Worm (Caenorhabditis elegans) whole organism, late embryonic: ENCODE results near the gene F20G2.2.
A peak's percentile ranks its signal among the peaks of the same experiment; 100 is the strongest.

Experiments used
- C08G9.2 ChIP-seq: sonication (generic microtip); optimal IDR thresholded peaks from 2 replicates; lab custom pipeline; 2016; ENCODE audit warnings: mild to moderate bottlenecking, missing genetic modification characterization, moderate library complexity, missing compliant biosample characterization
- F13H6.1 ChIP-seq: sonication (generic microtip); optimal IDR thresholded peaks from 2 replicates; lab custom pipeline; 2016; ENCODE audit warnings: missing genetic modification characterization, missing compliant biosample characterization
- K02D7.2 ChIP-seq: sonication (generic microtip); optimal IDR thresholded peaks from 2 replicates; lab custom pipeline; 2017; ENCODE audit warnings: mild to moderate bottlenecking, missing genetic modification characterization, missing compliant biosample characterization
- K09A11.1 ChIP-seq: sonication (generic microtip); optimal IDR thresholded peaks from 2 replicates; lab custom pipeline; 2017; ENCODE audit warnings: antibody characterized with exemption, mild to moderate bottlenecking, missing genetic modification characterization, missing compliant biosample characterization; ENCODE audit not compliant: insufficient read depth
- T23F11.4 ChIP-seq: fragments of 200-800 bp; sonication (Bioruptor generic); optimal IDR thresholded peaks from 2 replicates; lab custom pipeline; 2018; ENCODE audit warnings: mild to moderate bottlenecking, missing genetic modification characterization, missing compliant biosample characterization
- Y22D7AL.16 ChIP-seq: sonication (generic microtip); optimal IDR thresholded peaks from 2 replicates; lab custom pipeline; 2016; ENCODE audit warnings: missing genetic modification characterization, missing compliant biosample characterization
- ceh-14 ChIP-seq: sonication (generic microtip); optimal IDR thresholded peaks from 2 replicates; lab custom pipeline; 2016; ENCODE audit warnings: missing genotype, missing genetic modification characterization, missing compliant biosample characterization
- ceh-18 ChIP-seq: sonication (generic microtip); optimal IDR thresholded peaks from 2 replicates; lab custom pipeline; 2016; ENCODE audit warnings: missing genetic modification characterization, missing compliant biosample characterization
- ceh-19 ChIP-seq: fragments of 200-800 bp; sonication (Bioruptor generic); optimal IDR thresholded peaks from 2 replicates; lab custom pipeline; 2018; ENCODE audit warnings: mild to moderate bottlenecking, missing genetic modification characterization, missing compliant biosample characterization
- ceh-24 ChIP-seq: sonication (generic microtip); optimal IDR thresholded peaks from 2 replicates; lab custom pipeline; 2016; ENCODE audit warnings: mild to moderate bottlenecking, missing genetic modification characterization, missing compliant biosample characterization
- ceh-45 ChIP-seq: fragments of 200-800 bp; sonication (Bioruptor generic); IDR thresholded peaks from 2 replicates; pipeline ENCODE4 v1.3.6; 2022; ENCODE audit warnings: missing genetic modification reagents, missing genetic modification characterization, missing compliant biosample characterization
- ceh-48 ChIP-seq: sonication (generic microtip); optimal IDR thresholded peaks from 2 replicates; lab custom pipeline; 2016; ENCODE audit warnings: missing genetic modification characterization, inconsistent platforms, missing compliant biosample characterization
- ceh-6 ChIP-seq: fragments of 200-800 bp; sonication (Bioruptor generic); optimal IDR thresholded peaks from 2 replicates; lab custom pipeline; 2018; ENCODE audit warnings: mild to moderate bottlenecking, missing genetic modification characterization, missing compliant biosample characterization
- ceh-9 ChIP-seq: sonication (generic microtip); optimal IDR thresholded peaks from 2 replicates; lab custom pipeline; 2016; ENCODE audit warnings: mild to moderate bottlenecking, missing genetic modification characterization, inconsistent platforms, missing compliant biosample characterization
- dmd-4 ChIP-seq: sonication (generic microtip); optimal IDR thresholded peaks from 2 replicates; lab custom pipeline; 2016; ENCODE audit warnings: borderline replicate concordance, missing genetic modification characterization, missing compliant biosample characterization
- elt-4 ChIP-seq: sonication (generic microtip); optimal IDR thresholded peaks from 2 replicates; lab custom pipeline; 2016; ENCODE audit warnings: missing genetic modification characterization, missing compliant biosample characterization
- fax-1 ChIP-seq: sonication (generic microtip); optimal IDR thresholded peaks from 2 replicates; lab custom pipeline; 2016; ENCODE audit warnings: missing genotype, missing genetic modification characterization, missing compliant biosample characterization
- fkh-10 ChIP-seq: fragments of 150-350 bp; optimal IDR thresholded peaks from 2 replicates; lab custom pipeline; 2014; ENCODE audit warnings: missing biosample characterization, missing genetic modification reagents, missing genetic modification characterization
- fkh-6 ChIP-seq: sonication (generic microtip); optimal IDR thresholded peaks from 2 replicates; lab custom pipeline; 2016; ENCODE audit warnings: missing genetic modification characterization, missing compliant biosample characterization
- hlh-13 ChIP-seq: fragments of 200-800 bp; sonication (Bioruptor generic); optimal IDR thresholded peaks from 2 replicates; lab custom pipeline; 2018; ENCODE audit warnings: mild to moderate bottlenecking, missing genetic modification characterization, missing compliant biosample characterization
- hlh-15 ChIP-seq: sonication (generic microtip); optimal IDR thresholded peaks from 2 replicates; lab custom pipeline; 2016; ENCODE audit warnings: missing genetic modification characterization, missing compliant biosample characterization
- hlh-30 ChIP-seq: sonication (generic microtip); optimal IDR thresholded peaks from 2 replicates; lab custom pipeline; 2017; ENCODE audit warnings: antibody characterized with exemption, missing genetic modification characterization, missing compliant biosample characterization; ENCODE audit not compliant: insufficient read depth
- lim-6 ChIP-seq: sonication (generic microtip); optimal IDR thresholded peaks from 2 replicates; lab custom pipeline; 2016; ENCODE audit warnings: missing genetic modification characterization, missing compliant biosample characterization
- lin-11 ChIP-seq: fragments of 200-800 bp; sonication (Bioruptor generic); optimal IDR thresholded peaks from 2 replicates; lab custom pipeline; 2018; ENCODE audit warnings: mild to moderate bottlenecking, missing genetic modification characterization, missing compliant biosample characterization
- madf-2 ChIP-seq: sonication (generic microtip); optimal IDR thresholded peaks from 2 replicates; lab custom pipeline; 2017; ENCODE audit warnings: missing genetic modification characterization, missing compliant biosample characterization
- nhr-232 ChIP-seq: sonication (generic microtip); optimal IDR thresholded peaks from 2 replicates; lab custom pipeline; 2016; ENCODE audit warnings: missing genetic modification characterization, missing compliant biosample characterization
- npax-4 ChIP-seq: sonication (generic microtip); optimal IDR thresholded peaks from 2 replicates; lab custom pipeline; 2016; ENCODE audit warnings: missing genetic modification characterization, missing compliant biosample characterization
- pag-3 ChIP-seq: sonication (generic microtip); optimal IDR thresholded peaks from 2 replicates; lab custom pipeline; 2016; ENCODE audit warnings: missing compliant biosample characterization, missing genetic modification characterization, borderline replicate concordance
- pat-9 ChIP-seq: fragments of 200-800 bp; sonication (Bioruptor generic); optimal IDR thresholded peaks from 2 replicates; lab custom pipeline; 2018; ENCODE audit warnings: mild to moderate bottlenecking, missing genetic modification characterization, moderate library complexity, missing compliant biosample characterization
- pax-1 ChIP-seq: fragments of 150-350 bp; optimal IDR thresholded peaks from 2 replicates; lab custom pipeline; 2014; ENCODE audit warnings: missing biosample characterization, missing genetic modification characterization
- pha-2 ChIP-seq: sonication (generic microtip); optimal IDR thresholded peaks from 2 replicates; lab custom pipeline; 2017; ENCODE audit warnings: mild to moderate bottlenecking, missing genetic modification characterization, missing compliant biosample characterization
- pha-4 ChIP-seq: fragments of 150-350 bp; optimal IDR thresholded peaks from 2 replicates; lab custom pipeline; 2018; ENCODE audit warnings: missing biosample characterization, missing genetic modification reagents, missing genetic modification characterization
- pqm-1 ChIP-seq: sonication (generic microtip); optimal IDR thresholded peaks from 2 replicates; lab custom pipeline; 2016; ENCODE audit warnings: missing genetic modification characterization, missing compliant biosample characterization
- pros-1 ChIP-seq: fragments of 150-350 bp; optimal IDR thresholded peaks from 2 replicates; lab custom pipeline; 2014; ENCODE audit warnings: missing biosample characterization, missing genetic modification reagents, missing genetic modification characterization
- rnt-1 ChIP-seq: sonication (generic microtip); optimal IDR thresholded peaks from 2 replicates; lab custom pipeline; 2016; ENCODE audit warnings: missing genetic modification characterization, missing compliant biosample characterization
- sdc-2 ChIP-seq: sonication (generic microtip); optimal IDR thresholded peaks from 2 replicates; lab custom pipeline; 2016; ENCODE audit warnings: missing genotype, missing genetic modification characterization, missing compliant biosample characterization
- syd-9 ChIP-seq: sonication (generic microtip); optimal IDR thresholded peaks from 2 replicates; lab custom pipeline; 2016; ENCODE audit warnings: mild to moderate bottlenecking, missing genetic modification characterization, moderate library complexity, missing compliant biosample characterization
- tbx-2 ChIP-seq: sonication (generic microtip); optimal IDR thresholded peaks from 2 replicates; lab custom pipeline; 2016; ENCODE audit warnings: missing genetic modification characterization, missing compliant biosample characterization
- tbx-7 ChIP-seq: sonication (generic microtip); optimal IDR thresholded peaks from 2 replicates; lab custom pipeline; 2016; ENCODE audit warnings: missing genotype, missing genetic modification characterization, missing compliant biosample characterization
- ttx-3 ChIP-seq: sonication (generic microtip); optimal IDR thresholded peaks from 2 replicates; lab custom pipeline; 2016; ENCODE audit warnings: missing genetic modification reagents, missing genetic modification characterization, missing compliant biosample characterization
- unc-3 ChIP-seq, 2 experiments: fragments of 200-800 bp in 1 of 2; sonication (Bioruptor generic) in 1 of 2; sonication (generic microtip) in 1 of 2; conservative IDR thresholded peaks in 1 of 2; optimal IDR thresholded peaks in 1 of 2; 2 replicates each; pipeline versions ENCODE4 v1.3.6 to Lab custom; 2016 to 2022; ENCODE audit warnings: missing compliant biosample characterization in 2 of 2, missing genetic modification characterization in 2 of 2, missing genetic modification reagents in 1 of 2
- unc-55 ChIP-seq: sonication (generic microtip); optimal IDR thresholded peaks from 2 replicates; lab custom pipeline; 2017; ENCODE audit warnings: missing biosample characterization, missing genetic modification reagents, missing genetic modification characterization
- unc-86 ChIP-seq: sonication (generic microtip); optimal IDR thresholded peaks from 2 replicates; lab custom pipeline; 2016; ENCODE audit warnings: missing genetic modification characterization, missing compliant biosample characterization
- ztf-16 ChIP-seq: sonication (generic microtip); optimal IDR thresholded peaks from 2 replicates; lab custom pipeline; 2017; ENCODE audit warnings: missing genetic modification characterization, missing compliant biosample characterization

Gene F20G2.2

DNA sequence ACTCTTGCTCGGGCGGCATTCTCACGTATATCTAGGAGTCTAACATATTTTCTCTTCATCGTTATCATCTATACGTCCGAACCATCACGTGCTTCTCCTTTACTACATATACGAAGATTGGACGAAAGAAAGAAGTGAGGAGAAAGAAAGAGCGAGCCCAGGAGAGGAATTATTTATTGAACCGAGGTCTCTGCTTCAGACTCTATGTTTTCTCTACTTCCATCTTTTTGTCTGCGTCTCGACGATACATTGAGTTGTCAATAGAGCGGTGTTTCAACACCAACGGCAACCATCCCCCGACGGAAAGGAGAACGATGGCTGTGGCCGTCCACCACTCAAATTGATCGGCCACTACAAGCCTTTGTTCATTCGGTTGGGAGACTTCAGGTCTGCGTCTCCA lies 33.2 kb upstream of the F20G2.2 start (continued):
- TF ChIP-seq unc-86 (tag; lab: Kevin White, UChicago) (peak; percentile 54), K02D7.2 (no peak), ceh-45 (GFP tag; lab: Robert Waterston, UW) (no peak), F13H6.1 (tag; lab: Kevin White, UChicago) (peak; percentile 58), ceh-14 (tag; lab: Kevin White, UChicago) (peak; percentile 90), ztf-16 (tag; lab: Kevin White, UChicago) (peak; percentile 13), sdc-2 (tag; lab: Kevin White, UChicago) (no peak), T23F11.4 (GFP tag; lab: Kevin White, UChicago) (peak; percentile 14), npax-4 (no peak), lin-11 (tag; lab: Kevin White, UChicago) (no peak), C08G9.2 (tag; lab: Kevin White, UChicago) (peak; percentile 18), elt-4 (no peak), ttx-3 (tag; lab: Kevin White, UChicago) (no peak), pqm-1 (tag; lab: Kevin White, UChicago) (no peak), hlh-13 (GFP tag; lab: Kevin White, UChicago) (no peak), lim-6 (tag; lab: Kevin White, UChicago) (peak; percentile 47), pha-2 (peak; percentile 38), unc-3 (GFP tag; conservative IDR thresholded peaks at IDR 0.05; lab: Robert Waterston, UW) (0 out of 2 replicates have a peak, but pooled peaks have one; percentile 34), unc-3 (tag; optimal IDR thresholded peaks at IDR 0.05; lab: Kevin White, UChicago) (no peak), ceh-18 (tag; lab: Kevin White, UChicago) (peak; percentile 85), dmd-4 (tag; lab: Kevin White, UChicago) (peak; percentile 83), pax-1 (tag; lab: Kevin White, UChicago) (peak; percentile 57), fkh-6 (tag; lab: Kevin White, UChicago) (no peak), fkh-10 (GFP tag; lab: Kevin White, UChicago) (no peak), ceh-19 (GFP tag; lab: Kevin White, UChicago) (peak; percentile 31), tbx-2 (tag; lab: Kevin White, UChicago) (peak; percentile 79), ceh-48 (tag; lab: Kevin White, UChicago) (peak; percentile 70), pha-4 (no peak), hlh-30 (tag; lab: Kevin White, UChicago) (peak; percentile 71), fax-1 (tag; lab: Kevin White, UChicago) (peak; percentile 42), pat-9 (tag; lab: Kevin White, UChicago) (peak; percentile 33), rnt-1 (peak; percentile 76), unc-55 (peak; percentile 86), tbx-7 (tag; lab: Kevin White, UChicago) (no peak), ceh-6 (GFP tag; lab: Kevin White, UChicago) (peak; percentile 27), ceh-9 (tag; lab: Kevin White, UChicago) (no peak), K09A11.1 (tag; lab: Kevin White, UChicago) (peak; percentile 35), syd-9 (tag; lab: Kevin White, UChicago) (peak; percentile 38), nhr-232 (tag; lab: Kevin White, UChicago) (no peak)

- TF ChIP-seq pha-4: no peak
- no peak for TF ChIP-seq elt-4
- no peak for TF ChIP-seq pag-3 (tag; lab: Kevin White, UChicago)
- no peak for TF ChIP-seq Y22D7AL.16 (tag; lab: Kevin White, UChicago)
- TF ChIP-seq hlh-15 (tag; lab: Kevin White, UChicago): no peak
- no peak for TF ChIP-seq ceh-19 (GFP tag; lab: Kevin White, UChicago)
- TF ChIP-seq sdc-2 (tag; lab: Kevin White, UChicago): no peak
- TF ChIP-seq ceh-24 (tag; lab: Kevin White, UChicago): no peak
- TF ChIP-seq pros-1: no peak
- no peak for TF ChIP-seq tbx-2 (tag; lab: Kevin White, UChicago)
- no peak for TF ChIP-seq madf-2
These were observed 31.9 kb upstream of the F20G2.2 start for ce11 chrV:13787948-13788681.
